Fruit fly (Drosophila melanogaster) Kc167 (cell line): ENCODE data around the gene CG6015.

Experiments
- Myc ChIP-seq: fragments of >200 bp; optimal IDR thresholded peaks from 2 replicates; lab custom pipeline; 2017; ENCODE audit warnings: missing external identifiers
- Sin3A ChIP-seq: fragments of >200 bp; optimal IDR thresholded peaks from 2 replicates; lab custom pipeline; 2018; ENCODE audit warnings: missing external identifiers
- h ChIP-seq: fragments of >200 bp; optimal IDR thresholded peaks from 3 replicates; lab custom pipeline; 2018; ENCODE audit warnings: missing external identifiers
- insv ChIP-seq: fragments of >200 bp; optimal IDR thresholded peaks from 3 replicates; lab custom pipeline; 2018; ENCODE audit warnings: missing external identifiers
- psq ChIP-seq: fragments of >200 bp; optimal IDR thresholded peaks from 2 replicates; lab custom pipeline; 2017; ENCODE audit warnings: missing external identifiers
- ttk ChIP-seq: sonication (Bioruptor generic); optimal IDR thresholded peaks from 2 replicates; lab custom pipeline; 2017; ENCODE audit warnings: missing external identifiers

The CG6015 gene

DNA sequence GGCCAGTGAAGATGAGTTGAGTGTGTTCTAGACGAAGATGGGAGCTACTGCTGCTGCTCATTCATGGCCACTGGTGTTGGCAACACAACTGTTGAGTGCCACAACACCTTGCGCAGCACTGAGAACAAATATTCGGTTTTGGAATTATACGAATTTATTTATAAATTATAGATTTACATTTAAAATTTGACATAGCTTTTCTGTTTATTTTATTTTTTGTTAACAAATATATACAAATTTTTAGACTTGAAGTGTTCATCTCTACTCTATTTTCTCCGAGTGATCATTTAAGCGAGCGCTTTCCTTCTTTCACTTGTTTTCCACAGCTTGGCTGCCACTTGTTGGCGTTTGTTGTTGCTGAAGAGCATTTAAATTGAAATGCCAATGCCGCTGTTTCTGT, 46.5 kb downstream of the CG6015 start:
- TF ChIP-seq Sin3A (lab: Kevin White, UChicago) (no peak), Myc (no peak), h (lab: Kevin White, UChicago) (no peak), psq (no peak), insv (lab: Kevin White, UChicago) (no peak), ttk (no peak)
